Fruit fly (Drosophila melanogaster): ENCODE data around the gene Set8.

Gene Set8

DNA sequence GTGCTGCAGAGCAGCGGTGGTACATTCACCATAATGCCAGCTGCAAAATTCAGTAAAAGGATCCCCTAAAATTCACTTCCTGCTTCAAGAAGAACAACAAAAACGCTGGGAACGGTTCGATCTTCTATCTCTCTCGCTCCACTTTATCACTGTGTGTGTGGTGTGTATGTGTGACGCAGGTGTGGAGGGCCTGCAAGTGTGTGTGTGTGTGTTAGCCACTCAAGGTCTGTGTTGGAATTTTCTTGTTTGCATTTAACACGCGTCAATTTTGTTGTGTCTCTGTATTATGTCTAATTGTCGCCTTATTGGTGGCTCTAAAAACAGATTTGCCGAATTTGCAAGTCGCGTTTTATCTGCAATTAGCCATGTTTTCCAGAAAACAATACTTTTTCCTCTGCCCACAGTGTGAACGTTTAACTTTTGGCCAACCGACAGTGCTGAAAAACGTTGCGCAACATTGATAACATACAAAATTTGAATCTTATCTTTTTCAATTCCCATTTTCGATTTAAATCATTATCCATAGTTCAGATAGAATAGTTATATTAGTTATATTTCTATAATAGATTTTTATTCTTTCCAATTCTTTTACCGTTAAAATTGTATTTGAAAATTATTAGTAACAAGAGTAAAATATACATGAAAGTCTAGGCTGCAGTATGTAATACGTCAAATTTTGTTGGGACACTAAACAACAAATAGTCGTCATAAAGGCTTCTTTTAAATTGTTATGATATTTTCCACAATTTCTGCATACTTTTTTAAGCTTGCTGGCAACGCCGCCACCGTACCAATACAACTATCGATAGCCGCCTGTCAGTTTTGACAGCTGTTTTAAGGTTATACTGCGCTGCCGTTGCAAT is 10.6 kb downstream of the Set8 start, which contains the start of the genes Afti and ATPsynE (continued):
- TF ChIP-seq crp (GFP tag; optimal IDR thresholded peaks at IDR 0.05) (peak; percentile 24 to 79), CG33213 (GFP tag; optimal IDR thresholded peaks at IDR 0.05) (peak; percentile 50), BtbVII (GFP tag; optimal IDR thresholded peaks at IDR 0.05) (no peak), CG17186 (GFP tag; optimal IDR thresholded peaks at IDR 0.05) (peak; percentile 41), dysf (GFP tag; IDR thresholded peaks at IDR 0.05) (peak; percentile 65; the same call in 2 of the 3 replicates), CG4424 (GFP tag; optimal IDR thresholded peaks at IDR 0.05) (peak; percentile 64), twi (tag; optimal IDR thresholded peaks at IDR 0.05) (peak; percentile 45), caup (GFP tag; optimal IDR thresholded peaks at IDR 0.05; ENCODE audit: severe bottlenecking) (peak; percentile 64), CG32532 (GFP tag; IDR thresholded peaks at IDR 0.05) (peak; percentile 84), CG8924 (tag; optimal IDR thresholded peaks at IDR 0.05) (peak; percentile 63), CG6272 (GFP tag; IDR thresholded peaks at IDR 0.05) (peak; percentile 67), Lpt (GFP tag; optimal IDR thresholded peaks at IDR 0.05) (no peak), CG4730 (GFP tag; IDR thresholded peaks at IDR 0.05) (peak; percentile 64), exex (tag; optimal IDR thresholded peaks at IDR 0.05) (no peak), CG17912 (GFP tag; optimal IDR thresholded peaks at IDR 0.05) (peak; percentile 50), Bgb (GFP tag; IDR thresholded peaks at IDR 0.05; ENCODE audit: partially characterized antibody) (peak; percentile 82), ash1 (GFP tag; optimal IDR thresholded peaks at IDR 0.05) (no peak), tio (GFP tag; optimal IDR thresholded peaks at IDR 0.05) (no peak), Bdp1 (GFP tag; optimal IDR thresholded peaks at IDR 0.05) (peak; percentile 56), salm (tag; optimal IDR thresholded peaks at IDR 0.05) (no peak), CG9932 (GFP tag; IDR thresholded peaks at IDR 0.05) (peak; percentile 89), gem (tag; optimal IDR thresholded peaks at IDR 0.05) (peak; percentile 80), mam (GFP tag; optimal IDR thresholded peaks at IDR 0.05) (peak; percentile 75), odd (GFP tag; optimal IDR thresholded peaks at IDR 0.05) (no peak), CG7372 (GFP tag; IDR thresholded peaks at IDR 0.05) (peak; percentile 62), CG32772 (GFP tag; IDR thresholded peaks at IDR 0.05) (peak; percentile 68), CG8765 (GFP tag; IDR thresholded peaks at IDR 0.05) (no peak), Atf3 (GFP tag; optimal IDR thresholded peaks at IDR 0.05) (peak; percentile 28), Lim3 (GFP tag; IDR thresholded peaks at IDR 0.05) (no peak), crc (GFP tag; optimal IDR thresholded peaks at IDR 0.05) (peak; percentile 6), CG15011 (GFP tag; optimal IDR thresholded peaks at IDR 0.05) (no peak), nau (GFP tag; optimal IDR thresholded peaks at IDR 0.05) (no peak), usp (GFP tag; optimal IDR thresholded peaks at IDR 0.05) (no peak), CG12071 (GFP tag; optimal IDR thresholded peaks at IDR 0.05) (no peak), ato (GFP tag; IDR thresholded peaks at IDR 0.05; ENCODE audit: partially characterized antibody) (peak; percentile 48; the same call in 1 of the 2 replicates), NK7.1 (GFP tag; optimal IDR thresholded peaks at IDR 0.05) (no peak), CG11696 (GFP tag; IDR thresholded peaks at IDR 0.05) (no peak), slp2 (GFP tag; optimal IDR thresholded peaks at IDR 0.05) (peak; percentile 65), CG14710 (tag; optimal IDR thresholded peaks at IDR 0.05) (peak; percentile 83), fd3F (GFP tag; optimal IDR thresholded peaks at IDR 0.05) (peak; percentile 62), CG1233 (GFP tag; optimal IDR thresholded peaks at IDR 0.05) (peak; percentile 58), Atf6 (GFP tag; IDR thresholded peaks at IDR 0.05) (peak; percentile 64; the same call in 1 of the 2 replicates), CG12155 (GFP tag; optimal IDR thresholded peaks at IDR 0.05) (peak; percentile 69), Pdp1 (GFP tag; optimal IDR thresholded peaks at IDR 0.05) (peak; percentile 60 to 76), zf30C (GFP tag; optimal IDR thresholded peaks at IDR 0.05) (no peak), CG7357 (GFP tag; IDR thresholded peaks at IDR 0.05) (peak; percentile 83), CG30403 (GFP tag; optimal IDR thresholded peaks at IDR 0.05) (peak; percentile 79), az2 (GFP tag; optimal IDR thresholded peaks at IDR 0.05) (peak; percentile 68), CkIIα-i1 (GFP tag; IDR thresholded peaks at IDR 0.05) (no peak)

Data from whole organism, embryonic.